Worm (Caenorhabditis elegans) whole organism, L2 larva: ENCODE data around the gene str-226.

Source experiments
- ama-1 ChIP-seq: fragments of 150-350 bp; optimal IDR thresholded peaks from 2 replicates; lab custom pipeline; 2018; ENCODE audit warnings: inconsistent platforms
- egl-27 ChIP-seq: sonication (generic microtip); optimal IDR thresholded peaks from 3 replicates; lab custom pipeline; 2017; ENCODE audit warnings: missing biosample characterization, missing genetic modification reagents, missing genetic modification characterization
- lin-39 ChIP-seq: fragments of 150-350 bp; optimal IDR thresholded peaks from 2 replicates; lab custom pipeline; 2014; ENCODE audit warnings: missing biosample characterization, missing genetic modification reagents, missing genetic modification characterization
- lsy-2 ChIP-seq, 2 experiments: fragments of 150-350 bp in 1 of 2; sonication (generic microtip) in 1 of 2; optimal IDR thresholded peaks; 2 replicates each; lab custom pipeline; 2014 to 2017; ENCODE audit warnings: missing biosample characterization in 2 of 2, missing genetic modification characterization in 2 of 2
- mdl-1 ChIP-seq, 2 experiments: fragments of 150-350 bp in 1 of 2; sonication (generic microtip) in 1 of 2; optimal IDR thresholded peaks; 2 replicates each; lab custom pipeline; 2017; ENCODE audit warnings: missing biosample characterization in 2 of 2, missing genetic modification characterization in 2 of 2
- nhr-129 ChIP-seq: fragments of 150-350 bp; optimal IDR thresholded peaks from 2 replicates; lab custom pipeline; 2014; ENCODE audit warnings: missing biosample characterization, missing genetic modification characterization
- peb-1 ChIP-seq: fragments of 150-350 bp; optimal IDR thresholded peaks from 2 replicates; lab custom pipeline; 2014; ENCODE audit warnings: missing biosample characterization, missing genetic modification characterization
- unc-62 ChIP-seq: fragments of 150-350 bp; optimal IDR thresholded peaks from 2 replicates; lab custom pipeline; 2014; ENCODE audit warnings: missing biosample characterization, missing genetic modification reagents, missing genetic modification characterization

DNA sequence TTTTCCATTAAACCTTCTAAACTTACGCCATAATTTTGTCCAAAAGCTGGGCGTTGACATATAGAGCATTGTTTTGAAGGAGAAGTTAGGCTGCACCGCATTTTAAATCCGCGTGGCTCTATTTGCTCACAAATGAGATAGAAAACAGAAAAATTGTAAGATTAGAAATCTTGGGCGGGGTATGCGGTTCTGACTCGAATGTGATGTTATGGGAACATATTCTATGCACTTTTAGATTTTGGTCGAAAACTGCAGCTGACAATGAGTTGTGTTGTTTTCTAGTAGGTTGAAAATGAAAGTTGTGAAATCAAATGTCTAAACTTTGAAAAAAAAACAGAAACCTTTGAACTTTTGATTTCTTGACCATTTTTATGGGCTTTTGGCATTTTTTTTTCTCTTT, 30.9 kb downstream of the str-226 start, which contains the start of gene nhr-222:
- TF ChIP-seq unc-62 (GFP tag; lab: Kevin White, UChicago) (no peak), mdl-1 (tag; optimal IDR thresholded peaks at IDR 0.05; lab: Kevin White, UChicago) (no peak), nhr-129 (no peak), peb-1 (tag; lab: Kevin White, UChicago) (no peak), lsy-2 (tag; optimal IDR thresholded peaks at IDR 0.05; lab: Kevin White, UChicago) (no peak), ama-1 (lab: Kevin White, UChicago) (no peak), lin-39 (no peak), egl-27 (tag; lab: Kevin White, UChicago) (no peak)
